Worm (Caenorhabditis elegans): ENCODE results near the gene F53E4.2.

DNA sequence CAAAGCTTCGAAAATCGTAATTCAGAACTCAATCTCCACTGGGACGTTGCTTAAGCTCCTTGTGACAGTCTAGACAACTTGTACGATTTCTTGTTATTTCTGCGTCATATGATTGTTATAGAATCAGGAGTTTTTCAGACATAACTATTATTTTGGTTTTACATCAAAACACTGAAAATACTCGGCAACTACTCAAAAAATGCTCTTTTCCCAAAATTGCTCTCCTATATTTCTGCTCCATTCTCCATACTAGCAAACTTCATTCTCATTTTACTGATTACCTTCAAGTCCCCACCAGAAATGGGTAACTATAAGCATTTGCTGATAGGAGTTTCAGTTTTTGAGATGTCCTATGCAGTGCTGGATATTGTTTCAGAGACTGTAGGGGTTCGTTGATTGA, 32.7 kb upstream of the F53E4.2 start, which contains the start of gene C55A1.1:
- TF ChIP-seq R02D3.7 (tag; optimal IDR thresholded peaks at IDR 0.05) (no peak), ztf-11 (tag; optimal IDR thresholded peaks at IDR 0.05) (no peak), nhr-23 (tag; optimal IDR thresholded peaks at IDR 0.05) (no peak), aly-2 (tag; optimal IDR thresholded peaks at IDR 0.05) (no peak), lin-11 (tag; optimal IDR thresholded peaks at IDR 0.05) (no peak), nhr-25 (tag; optimal IDR thresholded peaks at IDR 0.05) (no peak), fos-1 (tag; optimal IDR thresholded peaks at IDR 0.05) (no peak), lin-39 (tag; optimal IDR thresholded peaks at IDR 0.05) (no peak)
